Worm (Caenorhabditis elegans): ENCODE measurements around the gene ceh-33.

DNA sequence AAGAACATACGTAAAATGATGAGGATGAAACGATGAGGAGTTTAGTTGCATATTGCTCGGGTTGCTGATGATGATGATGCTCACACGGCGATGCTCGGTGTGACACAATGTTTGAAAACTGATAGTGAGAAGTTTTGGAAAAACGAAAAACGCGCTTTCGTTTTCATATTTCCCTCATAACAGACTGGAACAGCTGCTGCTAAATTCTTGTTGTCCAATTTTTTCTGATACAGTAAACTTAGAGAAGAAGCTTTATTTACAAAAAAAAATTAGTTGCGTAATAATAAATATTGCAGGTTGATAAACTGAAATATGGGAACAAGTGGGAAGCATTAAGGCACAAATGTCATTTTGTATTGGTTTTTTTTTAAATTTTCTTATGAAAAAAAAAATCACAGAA, at the start of gene ceh-33:
- TF ChIP-seq sox-2 (GFP tag; IDR thresholded peaks at IDR 0.05) (no peak), fax-1 (tag; optimal IDR thresholded peaks at IDR 0.05) (no peak), Y22D7AL.16 (tag; optimal IDR thresholded peaks at IDR 0.05) (no peak), pha-4 (tag; optimal IDR thresholded peaks at IDR 0.05) (no peak), pqm-1 (tag; optimal IDR thresholded peaks at IDR 0.05) (no peak), ztf-16 (tag; optimal IDR thresholded peaks at IDR 0.05) (no peak), nhr-11 (tag; optimal IDR thresholded peaks at IDR 0.05) (no peak), ama-1 (optimal IDR thresholded peaks at IDR 0.05) (no peak)

Measured in whole organism, late embryonic.